Fruit fly (Drosophila melanogaster) whole organism, embryonic: ENCODE measurements around the gene CG8065.

Source experiments
- Aef1 ChIP-seq: fragments of 200-800 bp; sonication (Bioruptor generic); IDR thresholded peaks from 3 replicates; pipeline ENCODE4 v1.3.6; 2022; ENCODE audit warnings: missing biosample characterization, missing genetic modification characterization
- Asciz ChIP-seq: fragments of 200-800 bp; sonication (Bioruptor generic); optimal IDR thresholded peaks from 2 replicates; lab custom pipeline; 2017; ENCODE audit warnings: missing biosample characterization, mild to moderate bottlenecking, missing genetic modification characterization, missing genetic modification reagents
- Bdp1 ChIP-seq: fragments of 200-800 bp; sonication (Bioruptor generic); optimal IDR thresholded peaks from 3 replicates; lab custom pipeline; 2016; ENCODE audit warnings: missing biosample characterization, missing genetic modification characterization
- Bgb ChIP-seq: fragments of 200-800 bp; sonication (Bioruptor generic); IDR thresholded peaks from 2 replicates; pipeline ENCODE4 v1.3.6; 2022; ENCODE audit warnings: missing biosample characterization, missing genetic modification characterization; ENCODE audit not compliant: partially characterized antibody
- C15 ChIP-seq: fragments of 200-800 bp; sonication (Bioruptor generic); IDR thresholded peaks from 3 replicates; pipeline ENCODE4 v1.3.6; 2022; ENCODE audit warnings: missing biosample characterization, missing genetic modification characterization
- CG12104 ChIP-seq: fragments of 200-800 bp; sonication (Bioruptor generic); optimal IDR thresholded peaks from 3 replicates; lab custom pipeline; 2016; ENCODE audit warnings: missing biosample characterization, missing genetic modification characterization
- CG12659 ChIP-seq: fragments of 200-800 bp; sonication (Bioruptor generic); optimal IDR thresholded peaks from 3 replicates; lab custom pipeline; 2017; ENCODE audit warnings: mild to moderate bottlenecking, missing biosample characterization, missing genetic modification reagents, missing genetic modification characterization
- CG12769 ChIP-seq: fragments of 200-800 bp; sonication (Bioruptor generic); optimal IDR thresholded peaks from 2 replicates; lab custom pipeline; 2019; ENCODE audit warnings: missing biosample characterization, mild to moderate bottlenecking, missing genetic modification characterization, moderate library complexity
- CG13287 ChIP-seq: fragments of 200-800 bp; sonication (Bioruptor generic); IDR thresholded peaks from 2 replicates; pipeline ENCODE4 v1.3.6; 2022; ENCODE audit warnings: missing biosample characterization, missing genetic modification characterization; ENCODE audit not compliant: partially characterized antibody
- CG13775 ChIP-seq: fragments of 200-800 bp; sonication (Bioruptor generic); optimal IDR thresholded peaks from 3 replicates; lab custom pipeline; 2017; ENCODE audit warnings: missing biosample characterization, mild to moderate bottlenecking, missing genetic modification characterization
- CG15073 ChIP-seq: fragments of 200-800 bp; sonication (Bioruptor generic); optimal IDR thresholded peaks from 2 replicates; lab custom pipeline; 2016; ENCODE audit warnings: missing biosample characterization, missing genetic modification characterization
- CG16815 ChIP-seq: fragments of 200-800 bp; sonication (Bioruptor generic); optimal IDR thresholded peaks from 3 replicates; lab custom pipeline; 2017; ENCODE audit warnings: missing biosample characterization, mild to moderate bottlenecking, missing genetic modification characterization
- CG2120 ChIP-seq: fragments of 200-800 bp; sonication (Bioruptor generic); optimal IDR thresholded peaks from 3 replicates; lab custom pipeline; 2016; ENCODE audit warnings: missing biosample characterization, missing genetic modification characterization
- CG2199 ChIP-seq: fragments of 200-800 bp; sonication (Bioruptor generic); IDR thresholded peaks from 3 replicates; pipeline ENCODE4 v1.3.6; 2022; ENCODE audit warnings: missing biosample characterization, missing genetic modification characterization
- CG34422 ChIP-seq: fragments of 200-800 bp; sonication (Bioruptor generic); IDR thresholded peaks from 3 replicates; pipeline ENCODE4 v1.3.6; 2022; ENCODE audit warnings: missing biosample characterization, missing genetic modification characterization
- CG4404 ChIP-seq: fragments of 200-800 bp; sonication (Bioruptor generic); IDR thresholded peaks from 2 replicates; pipeline ENCODE4 v1.3.6; 2022; ENCODE audit warnings: missing biosample characterization, missing genetic modification characterization
- CG4707 ChIP-seq: fragments of 200-800 bp; sonication (Bioruptor generic); optimal IDR thresholded peaks from 2 replicates; lab custom pipeline; 2018; ENCODE audit warnings: missing biosample characterization, mild to moderate bottlenecking, missing genetic modification characterization, moderate library complexity
- CG8089 ChIP-seq: fragments of 200-800 bp; sonication (Bioruptor generic); optimal IDR thresholded peaks from 3 replicates; lab custom pipeline; 2016; ENCODE audit warnings: missing biosample characterization, missing genetic modification characterization
- CG8359 ChIP-seq: fragments of 200-800 bp; sonication (Bioruptor generic); optimal IDR thresholded peaks from 2 replicates; lab custom pipeline; 2017; ENCODE audit warnings: missing biosample characterization, mild to moderate bottlenecking, missing genetic modification characterization, borderline replicate concordance
- CG9215 ChIP-seq: fragments of 200-800 bp; sonication (Bioruptor generic); IDR thresholded peaks from 2 replicates; pipeline ENCODE4 v1.3.6; 2022; ENCODE audit warnings: missing biosample characterization, missing genetic modification characterization
- CG9437 ChIP-seq: fragments of 200-800 bp; sonication (Bioruptor generic); optimal IDR thresholded peaks from 2 replicates; lab custom pipeline; 2018; ENCODE audit warnings: missing biosample characterization, mild to moderate bottlenecking, missing genetic modification characterization
- CG9876 ChIP-seq: fragments of 200-800 bp; sonication (Bioruptor generic); optimal IDR thresholded peaks from 2 replicates; lab custom pipeline; 2016; ENCODE audit warnings: missing biosample characterization, missing genetic modification characterization
- CTCF ChIP-seq: fragments of 200-800 bp; sonication (Bioruptor generic); optimal IDR thresholded peaks from 2 replicates; lab custom pipeline; 2017; ENCODE audit warnings: missing biosample characterization, mild to moderate bottlenecking, missing genetic modification characterization, moderate library complexity
- Camta ChIP-seq: fragments of 200-800 bp; sonication (Bioruptor generic); optimal IDR thresholded peaks from 2 replicates; lab custom pipeline; 2016; ENCODE audit warnings: missing biosample characterization, missing genetic modification characterization
- D ChIP-seq, 2 experiments: fragments of 200-800 bp in 1 of 2; fragments of >200 bp in 1 of 2; sonication (Bioruptor generic) in 1 of 2; optimal IDR thresholded peaks; 2 replicates in 1 of 2; 3 replicates in 1 of 2; lab custom pipeline; 2017; ENCODE audit warnings: mild to moderate bottlenecking in 1 of 2, missing biosample characterization in 1 of 2, missing genetic modification characterization in 1 of 2, missing genetic modification reagents in 1 of 2
- HLH3B ChIP-seq: fragments of 200-800 bp; sonication (Bioruptor generic); IDR thresholded peaks from 2 replicates; pipeline ENCODE4 v1.3.6; 2022; ENCODE audit warnings: missing biosample characterization, missing genetic modification characterization
- Hey ChIP-seq: fragments of 200-800 bp; sonication (Bioruptor generic); optimal IDR thresholded peaks from 3 replicates; lab custom pipeline; 2018; ENCODE audit warnings: missing biosample characterization, mild to moderate bottlenecking, missing genetic modification characterization
- Lpt ChIP-seq: fragments of >200 bp; optimal IDR thresholded peaks from 2 replicates; lab custom pipeline; 2018; ENCODE audit warnings: missing biosample characterization, missing genetic modification characterization
- MESR4 ChIP-seq: fragments of 200-800 bp; sonication (Bioruptor generic); optimal IDR thresholded peaks from 2 replicates; lab custom pipeline; 2018; ENCODE audit warnings: missing biosample characterization, mild to moderate bottlenecking, missing genetic modification characterization, moderate library complexity
- Mad ChIP-seq: fragments of 200-800 bp; sonication (Bioruptor generic); optimal IDR thresholded peaks from 2 replicates; lab custom pipeline; 2016; ENCODE audit warnings: missing biosample characterization, missing genetic modification characterization
- Opbp ChIP-seq: fragments of 200-800 bp; sonication (Bioruptor generic); IDR thresholded peaks from 3 replicates; pipeline ENCODE4 v1.3.6; 2022; ENCODE audit warnings: missing biosample characterization, missing genetic modification characterization; ENCODE audit not compliant: partially characterized antibody
- Ravus ChIP-seq: fragments of 200-800 bp; sonication (Bioruptor generic); IDR thresholded peaks from 2 replicates; pipeline ENCODE4 v1.3.6; 2022; ENCODE audit warnings: missing biosample characterization, missing genetic modification characterization
- Tbp ChIP-seq: fragments of >200 bp; optimal IDR thresholded peaks from 2 replicates; lab custom pipeline; 2018; ENCODE audit warnings: missing biosample characterization, missing genetic modification characterization
- cg ChIP-seq: fragments of 200-800 bp; sonication (Bioruptor generic); optimal IDR thresholded peaks from 3 replicates; lab custom pipeline; 2019; ENCODE audit warnings: missing biosample characterization, mild to moderate bottlenecking, missing genetic modification characterization, moderate library complexity
- dysf ChIP-seq: fragments of 200-800 bp; sonication (Bioruptor generic); IDR thresholded peaks from 3 replicates; pipeline ENCODE4 v1.3.6; 2022; ENCODE audit warnings: missing biosample characterization, missing genetic modification characterization
- fd64A ChIP-seq: fragments of 200-800 bp; sonication (Bioruptor generic); optimal IDR thresholded peaks from 3 replicates; lab custom pipeline; 2018; ENCODE audit warnings: missing biosample characterization, mild to moderate bottlenecking, missing genetic modification characterization
- gcm2 ChIP-seq: fragments of 200-800 bp; sonication (Bioruptor generic); optimal IDR thresholded peaks from 2 replicates; lab custom pipeline; 2016; ENCODE audit warnings: missing biosample characterization, missing genetic modification characterization
- her ChIP-seq: fragments of 200-800 bp; sonication (Bioruptor generic); optimal IDR thresholded peaks from 2 replicates; lab custom pipeline; 2016; ENCODE audit warnings: missing biosample characterization, missing genetic modification characterization
- insv ChIP-seq, 2 experiments: fragments of 200-800 bp; sonication (Bioruptor generic); optimal IDR thresholded peaks; 3 replicates each; lab custom pipeline; 2016 to 2018; ENCODE audit warnings: missing biosample characterization in 2 of 2, missing genetic modification characterization in 2 of 2
- jumu ChIP-seq: fragments of 200-800 bp; sonication (Bioruptor generic); optimal IDR thresholded peaks from 3 replicates; lab custom pipeline; 2016; ENCODE audit warnings: missing biosample characterization, missing genetic modification characterization
- pan ChIP-seq, 4 experiments: fragments of >200 bp in 3 of 4; fragments of 200-800 bp in 1 of 4; sonication (Bioruptor generic) in 1 of 4; optimal IDR thresholded peaks in 3 of 4; IDR thresholded peaks in 1 of 4; 2 replicates each; pipeline versions ENCODE4 v1.3.6 to Lab custom; 2017 to 2022; ENCODE audit warnings: missing biosample characterization in 2 of 4, missing genetic modification characterization in 2 of 4, mixed read lengths in 1 of 4
- repo ChIP-seq: fragments of 200-800 bp; sonication (Bioruptor generic); optimal IDR thresholded peaks from 2 replicates; lab custom pipeline; 2016; ENCODE audit warnings: missing biosample characterization, missing genetic modification characterization
- sc ChIP-seq, 3 experiments: fragments of >200 bp in 2 of 3; fragments of 200-800 bp in 1 of 3; sonication (Bioruptor generic) in 1 of 3; optimal IDR thresholded peaks; 2 replicates in 2 of 3; 3 replicates in 1 of 3; lab custom pipeline; 2017; ENCODE audit warnings: mild to moderate bottlenecking in 1 of 3, missing biosample characterization in 1 of 3, missing genetic modification characterization in 1 of 3, missing genetic modification reagents in 1 of 3
- slbo ChIP-seq: fragments of 200-800 bp; sonication (Bioruptor generic); IDR thresholded peaks from 2 replicates; pipeline ENCODE4 v1.3.6; 2022; ENCODE audit warnings: missing biosample characterization, missing genetic modification characterization
- slou ChIP-seq: fragments of 200-800 bp; sonication (Bioruptor generic); optimal IDR thresholded peaks from 3 replicates; lab custom pipeline; 2016; ENCODE audit warnings: missing biosample characterization, missing genetic modification characterization
- stwl ChIP-seq: fragments of 200-800 bp; sonication (Bioruptor generic); optimal IDR thresholded peaks from 3 replicates; lab custom pipeline; 2018; ENCODE audit warnings: missing biosample characterization, mild to moderate bottlenecking, missing genetic modification characterization, moderate library complexity
- vnd ChIP-seq: fragments of 200-800 bp; sonication (Bioruptor generic); IDR thresholded peaks from 3 replicates; pipeline ENCODE4 v1.3.6; 2022; ENCODE audit warnings: missing biosample characterization, missing genetic modification characterization; ENCODE audit not compliant: partially characterized antibody
- vvl ChIP-seq: fragments of 200-800 bp; sonication (Bioruptor generic); IDR thresholded peaks from 2 replicates; pipeline ENCODE4 v1.3.6; 2022; ENCODE audit warnings: missing biosample characterization, missing genetic modification characterization
- wor ChIP-seq: fragments of 200-800 bp; sonication (Bioruptor generic); IDR thresholded peaks from 2 replicates; pipeline ENCODE4 v1.3.6; 2022; ENCODE audit warnings: missing biosample characterization, missing genetic modification characterization
- z ChIP-seq: fragments of 200-800 bp; sonication (Bioruptor generic); IDR thresholded peaks from 3 replicates; pipeline ENCODE4 v1.3.6; 2022; ENCODE audit warnings: missing biosample characterization, missing genetic modification characterization

The CG8065 gene

dm6 chr3L:10246226-10246778 lies 30.8 kb downstream of the CG8065 start (continued):
- TF ChIP-seq vvl (peak; percentile 84), pan (optimal IDR thresholded peaks at IDR 0.05; lab: Kevin White, UChicago) (no peak), pan (GFP tag; optimal IDR thresholded peaks at IDR 0.05 in 1 of 2, IDR thresholded peaks at IDR 0.05 in 1 of 2) (no peak), Opbp (GFP tag; lab: Robert Waterston, UW) (peak; percentile 38; the same call in 2 of the 3 replicates), wor (no peak), Bgb (GFP tag; lab: Robert Waterston, UW) (no peak; the same call in 1 of the 2 replicates), CG15073 (GFP tag; lab: Kevin White, UChicago) (no peak), CG34422 (GFP tag; lab: Robert Waterston, UW) (no peak), CG2199 (no peak), slou (GFP tag; lab: Kevin White, UChicago) (no peak), CTCF (GFP tag; lab: Kevin White, UChicago) (peak; percentile 91), Hey (no peak), CG12659 (no peak), CG12769 (tag; lab: Kevin White, UChicago) (no peak), CG13287 (GFP tag; lab: Robert Waterston, UW) (no peak), Ravus (GFP tag; lab: Robert Waterston, UW) (no peak), CG8359 (GFP tag; lab: Kevin White, UChicago) (no peak), fd64A (GFP tag; lab: Kevin White, UChicago) (no peak), Aef1 (GFP tag; lab: Robert Waterston, UW) (no peak), MESR4 (GFP tag; lab: Kevin White, UChicago) (no peak), CG16815 (GFP tag; lab: Kevin White, UChicago) (no peak), CG4707 (GFP tag; lab: Kevin White, UChicago) (peak; percentile 9), Tbp (GFP tag; lab: Kevin White, UChicago) (peak; percentile 12), her (GFP tag; lab: Kevin White, UChicago) (no peak), gcm2 (GFP tag; lab: Kevin White, UChicago) (no peak), repo (GFP tag; lab: Kevin White, UChicago) (no peak), z (GFP tag; lab: Robert Waterston, UW) (peak; percentile 100), CG9876 (no peak), C15 (no peak), HLH3B (GFP tag; lab: Robert Waterston, UW) (no peak), dysf (GFP tag; lab: Robert Waterston, UW) (no peak), sc (optimal IDR thresholded peaks at IDR 0.05; lab: Kevin White, UChicago) (no peak), sc (GFP tag; optimal IDR thresholded peaks at IDR 0.05; lab: Kevin White, UChicago) (no peak), Lpt (no peak), insv (GFP tag; optimal IDR thresholded peaks at IDR 0.05; lab: Kevin White, UChicago) (peak in 1 of 2 experiments; percentile 59), Asciz (GFP tag; lab: Kevin White, UChicago) (no peak), CG13775 (GFP tag; lab: Kevin White, UChicago) (no peak), CG2120 (GFP tag; lab: Kevin White, UChicago) (no peak), jumu (GFP tag; lab: Kevin White, UChicago) (no peak), D (optimal IDR thresholded peaks at IDR 0.05; lab: Kevin White, UChicago) (no peak), D (GFP tag; optimal IDR thresholded peaks at IDR 0.05; lab: Kevin White, UChicago) (no peak), CG12104 (no peak), CG9437 (GFP tag; lab: Kevin White, UChicago) (no peak), CG8089 (GFP tag; lab: Kevin White, UChicago) (no peak), Mad (GFP tag; lab: Kevin White, UChicago) (no peak), Bdp1 (GFP tag; lab: Kevin White, UChicago) (no peak), vnd (GFP tag; lab: Robert Waterston, UW) (no peak), cg (GFP tag; lab: Kevin White, UChicago) (no peak), stwl (peak; percentile 45), Camta (GFP tag; lab: Kevin White, UChicago) (no peak), slbo (GFP tag; lab: Robert Waterston, UW) (no peak), CG4404 (GFP tag; lab: Robert Waterston, UW) (no peak), CG9215 (no peak)
